Worm (Caenorhabditis elegans) whole organism, early embryonic: ENCODE results near the gene Y113G7A.12.

Source experiments
- aly-1 ChIP-seq: sonication (generic microtip); optimal IDR thresholded peaks from 2 replicates; lab custom pipeline; 2016; ENCODE audit warnings: missing genetic modification characterization, missing compliant biosample characterization
- ama-1 ChIP-seq: fragments of 150-350 bp; optimal IDR thresholded peaks from 2 replicates; lab custom pipeline; 2014
- ceh-13 ChIP-seq: fragments of 200-800 bp; sonication (Bioruptor generic); optimal IDR thresholded peaks from 2 replicates; lab custom pipeline; 2018; ENCODE audit warnings: mild to moderate bottlenecking, missing genetic modification characterization, missing compliant biosample characterization
- ceh-36 ChIP-seq: sonication (generic microtip); optimal IDR thresholded peaks from 2 replicates; lab custom pipeline; 2016; ENCODE audit warnings: missing genetic modification characterization, inconsistent platforms, missing compliant biosample characterization
- ets-7 ChIP-seq: sonication (generic microtip); optimal IDR thresholded peaks from 2 replicates; lab custom pipeline; 2016; ENCODE audit warnings: missing genotype, missing genetic modification characterization, missing compliant biosample characterization
- flt-1 ChIP-seq: fragments of 200-800 bp; sonication (Bioruptor generic); IDR thresholded peaks from 2 replicates; pipeline ENCODE4 v1.3.6; 2022; ENCODE audit warnings: missing genetic modification characterization, missing compliant biosample characterization
- hmbx-1 ChIP-seq: sonication (generic microtip); optimal IDR thresholded peaks from 2 replicates; lab custom pipeline; 2016; ENCODE audit warnings: mild to moderate bottlenecking, missing genetic modification characterization, missing compliant biosample characterization
- hmg-4 ChIP-seq: fragments of 200-800 bp; sonication (Bioruptor generic); optimal IDR thresholded peaks from 2 replicates; lab custom pipeline; 2018; ENCODE audit warnings: mild to moderate bottlenecking, missing genetic modification characterization, missing compliant biosample characterization
- hnd-1 ChIP-seq: sonication (generic microtip); optimal IDR thresholded peaks from 2 replicates; lab custom pipeline; 2016; ENCODE audit warnings: missing genetic modification characterization, missing compliant biosample characterization
- pes-1 ChIP-seq: fragments of 200-800 bp; sonication (Bioruptor generic); IDR thresholded peaks from 2 replicates; pipeline ENCODE4 v1.3.6; 2022; ENCODE audit warnings: missing genetic modification reagents, missing genetic modification characterization, missing compliant biosample characterization
- scrt-1 ChIP-seq: fragments of 200-800 bp; sonication (Bioruptor generic); IDR thresholded peaks from 2 replicates; pipeline ENCODE4 v1.3.6; 2022; ENCODE audit warnings: missing genetic modification characterization, missing compliant biosample characterization
- sea-1 ChIP-seq: fragments of 200-800 bp; sonication (Bioruptor generic); conservative IDR thresholded peaks from 2 replicates; pipeline ENCODE4 v1.3.6; 2022; ENCODE audit warnings: missing genetic modification characterization, missing compliant biosample characterization
- tbx-37 ChIP-seq: fragments of 200-800 bp; sonication (Bioruptor generic); conservative IDR thresholded peaks from 2 replicates; pipeline ENCODE4 v1.3.6; 2022; ENCODE audit warnings: missing genetic modification reagents, missing genetic modification characterization, missing compliant biosample characterization
- tra-4 ChIP-seq: sonication (generic microtip); optimal IDR thresholded peaks from 2 replicates; lab custom pipeline; 2017; ENCODE audit warnings: missing genetic modification characterization, missing compliant biosample characterization

- no peak for TF ChIP-seq tbx-37 (GFP tag; lab: Robert Waterston, UW)
- no peak for TF ChIP-seq flt-1 (GFP tag; lab: Robert Waterston, UW)
- TF ChIP-seq ama-1 (lab: Kevin White, UChicago), result no peak
- TF ChIP-seq hnd-1 (tag; lab: Kevin White, UChicago), result no peak
- no peak for TF ChIP-seq ets-7 (tag; lab: Kevin White, UChicago)
- TF ChIP-seq ceh-13 (GFP tag; lab: Kevin White, UChicago), result no peak
- no peak for TF ChIP-seq pes-1 (GFP tag; lab: Robert Waterston, UW)
- no peak for TF ChIP-seq aly-1
- TF ChIP-seq hmg-4 (GFP tag; lab: Kevin White, UChicago), result no peak
- no peak for TF ChIP-seq sea-1 (GFP tag; lab: Robert Waterston, UW)
- no peak for TF ChIP-seq ceh-36 (tag; lab: Kevin White, UChicago)
- TF ChIP-seq scrt-1, result no peak
- TF ChIP-seq tra-4, result no peak
- no peak for TF ChIP-seq hmbx-1 (tag; lab: Kevin White, UChicago)
Measured at ce11 chrV:20124393-20124792, 18.0 kb upstream of the Y113G7A.12 start.
